Fruit fly (Drosophila melanogaster): ENCODE measurements around the gene CG9813.

DNA sequence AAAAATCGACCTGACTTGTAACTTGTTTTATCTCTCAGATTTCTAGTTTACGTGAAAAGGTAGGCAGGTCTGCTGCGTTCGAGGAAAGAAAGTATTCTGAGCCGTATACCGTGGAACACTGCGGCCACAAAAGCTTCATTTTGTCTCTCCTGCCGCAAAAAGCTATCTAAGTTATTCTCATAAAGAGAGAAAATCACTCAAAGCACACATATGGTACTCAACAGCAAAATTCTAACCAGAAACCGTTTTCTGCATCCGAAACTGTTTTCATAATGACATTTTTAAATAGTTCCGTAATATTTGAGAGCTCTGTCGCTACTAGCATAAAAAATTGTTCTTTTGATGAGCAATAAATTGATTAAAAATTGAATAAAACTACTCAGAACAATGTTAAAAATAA is at the start of gene CG9813, which contains the start of gene CG8870:
- no peak for TF ChIP-seq CG12605 (GFP tag; IDR thresholded peaks at IDR 0.05)
- TF ChIP-seq rn (GFP tag; IDR thresholded peaks at IDR 0.05), result no peak
- TF ChIP-seq Pif1B (GFP tag; optimal IDR thresholded peaks at IDR 0.05), result no peak
- no peak for TF ChIP-seq CG10348 (GFP tag; IDR thresholded peaks at IDR 0.05)
- TF ChIP-seq EcR (GFP tag; optimal IDR thresholded peaks at IDR 0.05), result no peak

Data from whole organism, pupa.